Fruit fly (Drosophila melanogaster) whole organism, embryonic: ENCODE data around the gene Als2.
A peak's percentile ranks its signal among the peaks of the same experiment; 100 is the strongest.

Source experiments
- Bgb ChIP-seq: fragments of 200-800 bp; sonication (Bioruptor generic); IDR thresholded peaks from 2 replicates; pipeline ENCODE4 v1.3.6; 2022; ENCODE audit warnings: missing biosample characterization, missing genetic modification characterization; ENCODE audit not compliant: partially characterized antibody
- Blimp-1 ChIP-seq: fragments of 200-800 bp; sonication (Bioruptor generic); optimal IDR thresholded peaks from 3 replicates; lab custom pipeline; 2018; ENCODE audit warnings: missing biosample characterization, missing genetic modification characterization, mild to moderate bottlenecking, moderate library complexity, missing genetic modification reagents
- CG10267 ChIP-seq: fragments of 200-800 bp; sonication (Bioruptor generic); optimal IDR thresholded peaks from 2 replicates; lab custom pipeline; 2018; ENCODE audit warnings: missing biosample characterization, mild to moderate bottlenecking, missing genetic modification characterization, moderate library complexity
- CG11093 ChIP-seq: fragments of 200-800 bp; sonication (Bioruptor generic); IDR thresholded peaks from 3 replicates; pipeline ENCODE4 v1.3.6; 2022; ENCODE audit warnings: missing biosample characterization, missing genetic modification characterization
- CG11398 ChIP-seq: fragments of 200-800 bp; sonication (Bioruptor generic); optimal IDR thresholded peaks from 2 replicates; lab custom pipeline; 2016; ENCODE audit warnings: missing biosample characterization, missing genetic modification characterization
- CG12104 ChIP-seq: fragments of 200-800 bp; sonication (Bioruptor generic); optimal IDR thresholded peaks from 3 replicates; lab custom pipeline; 2016; ENCODE audit warnings: missing biosample characterization, missing genetic modification characterization
- CG12155 ChIP-seq: fragments of 200-800 bp; sonication (Bioruptor generic); optimal IDR thresholded peaks from 3 replicates; lab custom pipeline; 2016; ENCODE audit warnings: missing biosample characterization, missing genetic modification characterization
- CG13624 ChIP-seq: fragments of 200-800 bp; sonication (Bioruptor generic); optimal IDR thresholded peaks from 2 replicates; lab custom pipeline; 2016; ENCODE audit warnings: missing biosample characterization, missing genetic modification characterization
- CG13894 ChIP-seq: fragments of 200-800 bp; sonication (Bioruptor generic); optimal IDR thresholded peaks from 3 replicates; lab custom pipeline; 2018; ENCODE audit warnings: missing biosample characterization, mild to moderate bottlenecking, missing genetic modification characterization, moderate library complexity
- CG15011 ChIP-seq: fragments of 200-800 bp; sonication (Bioruptor generic); optimal IDR thresholded peaks from 3 replicates; lab custom pipeline; 2018; ENCODE audit warnings: missing biosample characterization, mild to moderate bottlenecking, missing genetic modification characterization
- CG1529 ChIP-seq: fragments of 200-800 bp; sonication (Bioruptor generic); optimal IDR thresholded peaks from 3 replicates; lab custom pipeline; 2018; ENCODE audit warnings: missing biosample characterization, missing genetic modification characterization
- CG1602 ChIP-seq: fragments of 200-800 bp; sonication (Bioruptor generic); optimal IDR thresholded peaks from 3 replicates; lab custom pipeline; 2016; ENCODE audit warnings: missing biosample characterization, missing genetic modification characterization
- CG16813 ChIP-seq: fragments of 200-800 bp; sonication (Bioruptor generic); IDR thresholded peaks from 3 replicates; pipeline ENCODE4 v1.3.6; 2022; ENCODE audit warnings: missing biosample characterization, missing genetic modification characterization; ENCODE audit not compliant: partially characterized antibody
- CG17186 ChIP-seq: fragments of 200-800 bp; sonication (Bioruptor generic); optimal IDR thresholded peaks from 3 replicates; lab custom pipeline; 2017; ENCODE audit warnings: missing biosample characterization, missing genetic modification reagents, missing genetic modification characterization
- CG18262 ChIP-seq: fragments of 200-800 bp; optimal IDR thresholded peaks from 3 replicates; lab custom pipeline; 2019; ENCODE audit warnings: missing biosample characterization, mild to moderate bottlenecking, missing genetic modification characterization, moderate library complexity
- CG18764 ChIP-seq: fragments of 200-800 bp; sonication (Bioruptor generic); optimal IDR thresholded peaks from 3 replicates; lab custom pipeline; 2016; ENCODE audit warnings: missing biosample characterization, missing genetic modification characterization
- CG2875 ChIP-seq: fragments of 200-800 bp; sonication (Bioruptor generic); optimal IDR thresholded peaks from 2 replicates; lab custom pipeline; 2017; ENCODE audit warnings: missing biosample characterization, mild to moderate bottlenecking, missing genetic modification characterization, missing genetic modification reagents
- CG3407 ChIP-seq: fragments of 200-800 bp; sonication (Bioruptor generic); optimal IDR thresholded peaks from 2 replicates; lab custom pipeline; 2018; ENCODE audit warnings: missing biosample characterization, mild to moderate bottlenecking, missing genetic modification characterization
- CG34376 ChIP-seq: fragments of 200-800 bp; sonication (Bioruptor generic); optimal IDR thresholded peaks from 2 replicates; lab custom pipeline; 2018; ENCODE audit warnings: missing biosample characterization, mild to moderate bottlenecking, missing genetic modification characterization
- CG3838 ChIP-seq: fragments of 200-800 bp; sonication (Bioruptor generic); optimal IDR thresholded peaks from 3 replicates; lab custom pipeline; 2016; ENCODE audit warnings: missing biosample characterization, missing genetic modification characterization
- CG5245 ChIP-seq: fragments of 200-800 bp; sonication (Bioruptor generic); optimal IDR thresholded peaks from 3 replicates; lab custom pipeline; 2016; ENCODE audit warnings: missing biosample characterization, missing genetic modification characterization
- CG7786 ChIP-seq: fragments of 200-800 bp; sonication (Bioruptor generic); optimal IDR thresholded peaks from 2 replicates; lab custom pipeline; 2016; ENCODE audit warnings: missing biosample characterization, missing genetic modification characterization
- CG7839 ChIP-seq: fragments of 200-800 bp; sonication (Bioruptor generic); optimal IDR thresholded peaks from 3 replicates; lab custom pipeline; 2018; ENCODE audit warnings: missing biosample characterization, mild to moderate bottlenecking, missing genetic modification characterization, moderate library complexity
- CG9817 ChIP-seq: fragments of 200-800 bp; sonication (Bioruptor generic); optimal IDR thresholded peaks from 2 replicates; lab custom pipeline; 2018; ENCODE audit warnings: missing biosample characterization, mild to moderate bottlenecking, missing genetic modification characterization, moderate library complexity
- Dref ChIP-seq: fragments of 200-800 bp; sonication (Bioruptor generic); IDR thresholded peaks from 2 replicates; pipeline ENCODE4 v1.3.6; 2022; ENCODE audit warnings: missing biosample characterization, missing genetic modification characterization
- E2f1 ChIP-seq: fragments of 200-800 bp; sonication (Bioruptor generic); IDR thresholded peaks from 2 replicates; pipeline ENCODE4 v1.3.6; 2022; ENCODE audit warnings: missing biosample characterization, missing genetic modification characterization
- Fer3 ChIP-seq: fragments of 200-800 bp; sonication (Bioruptor generic); optimal IDR thresholded peaks from 2 replicates; lab custom pipeline; 2018; ENCODE audit warnings: missing biosample characterization, mild to moderate bottlenecking, missing genetic modification characterization, moderate library complexity
- HLH54F ChIP-seq: fragments of 200-800 bp; sonication (Bioruptor generic); optimal IDR thresholded peaks from 3 replicates; lab custom pipeline; 2016; ENCODE audit warnings: missing biosample characterization, missing genetic modification characterization
- Hmx ChIP-seq: fragments of 200-800 bp; sonication (Bioruptor generic); optimal IDR thresholded peaks from 2 replicates; lab custom pipeline; 2016; ENCODE audit warnings: missing biosample characterization, missing genetic modification characterization
- Hr39 ChIP-seq: fragments of >200 bp; optimal IDR thresholded peaks from 2 replicates; lab custom pipeline; 2017
- MBD-R2 ChIP-seq: fragments of 200-800 bp; sonication (Bioruptor generic); IDR thresholded peaks from 2 replicates; pipeline ENCODE4 v1.3.6; 2022; ENCODE audit warnings: missing biosample characterization, missing genetic modification characterization
- Rx ChIP-seq: fragments of 200-800 bp; sonication (Bioruptor generic); IDR thresholded peaks from 2 replicates; pipeline ENCODE4 v1.3.6; 2022; ENCODE audit warnings: missing biosample characterization, missing genetic modification characterization
- Side ChIP-seq: fragments of 200-800 bp; sonication (Bioruptor generic); optimal IDR thresholded peaks from 2 replicates; lab custom pipeline; 2016; ENCODE audit warnings: missing biosample characterization, missing genetic modification characterization
- Taf1 ChIP-seq: fragments of 200-800 bp; sonication (Bioruptor generic); IDR thresholded peaks from 2 replicates; pipeline ENCODE4 v1.3.6; 2022; ENCODE audit warnings: missing biosample characterization, missing genetic modification characterization
- Xbp1 ChIP-seq: fragments of 200-800 bp; sonication (Bioruptor generic); optimal IDR thresholded peaks from 3 replicates; lab custom pipeline; 2016; ENCODE audit warnings: missing biosample characterization, mild to moderate bottlenecking, missing genetic modification characterization
- YL-1 ChIP-seq: fragments of 200-800 bp; sonication (Bioruptor generic); optimal IDR thresholded peaks from 3 replicates; lab custom pipeline; 2017; ENCODE audit warnings: missing biosample characterization, mild to moderate bottlenecking, missing genetic modification characterization
- ac ChIP-seq: fragments of 200-800 bp; sonication (Bioruptor generic); optimal IDR thresholded peaks from 3 replicates; lab custom pipeline; 2017; ENCODE audit warnings: missing biosample characterization, mild to moderate bottlenecking, missing genetic modification characterization
- cato ChIP-seq: fragments of 200-800 bp; sonication (Bioruptor generic); optimal IDR thresholded peaks from 2 replicates; lab custom pipeline; 2016; ENCODE audit warnings: missing biosample characterization, missing genetic modification characterization, borderline replicate concordance
- ci ChIP-seq: fragments of 200-800 bp; sonication (Bioruptor generic); IDR thresholded peaks from 3 replicates; pipeline ENCODE4 v1.3.6; 2022; ENCODE audit warnings: missing biosample characterization, missing genetic modification characterization
- corto ChIP-seq: fragments of 200-800 bp; sonication (Bioruptor generic); optimal IDR thresholded peaks from 2 replicates; lab custom pipeline; 2016; ENCODE audit warnings: missing biosample characterization, mild to moderate bottlenecking, missing genetic modification characterization, moderate library complexity
- crc ChIP-seq: fragments of 200-800 bp; sonication (Bioruptor generic); optimal IDR thresholded peaks from 2 replicates; lab custom pipeline; 2016; ENCODE audit warnings: missing biosample characterization, missing genetic modification characterization
- danr ChIP-seq: fragments of 200-800 bp; sonication (Bioruptor generic); IDR thresholded peaks from 2 replicates; pipeline ENCODE4 v1.3.6; 2022; ENCODE audit warnings: missing biosample characterization, missing genetic modification characterization
- fd64A ChIP-seq: fragments of 200-800 bp; sonication (Bioruptor generic); optimal IDR thresholded peaks from 3 replicates; lab custom pipeline; 2018; ENCODE audit warnings: missing biosample characterization, mild to moderate bottlenecking, missing genetic modification characterization
- lab ChIP-seq: fragments of 200-800 bp; sonication (Bioruptor generic); optimal IDR thresholded peaks from 3 replicates; lab custom pipeline; 2017; ENCODE audit warnings: missing biosample characterization, missing genetic modification characterization, mild to moderate bottlenecking, moderate library complexity, missing genetic modification reagents
- odd ChIP-seq: fragments of 200-800 bp; sonication (Bioruptor generic); optimal IDR thresholded peaks from 2 replicates; lab custom pipeline; 2017; ENCODE audit warnings: missing biosample characterization, mild to moderate bottlenecking, missing genetic modification characterization
- onecut ChIP-seq: fragments of 200-800 bp; sonication (Bioruptor generic); IDR thresholded peaks from 2 replicates; pipeline ENCODE4 v1.3.6; 2022; ENCODE audit warnings: missing biosample characterization, missing genetic modification characterization
- pfk ChIP-seq: fragments of 200-800 bp; sonication (Bioruptor generic); optimal IDR thresholded peaks from 2 replicates; lab custom pipeline; 2018; ENCODE audit warnings: missing biosample characterization, mild to moderate bottlenecking, missing genetic modification characterization, moderate library complexity
- pho ChIP-seq: fragments of 200-800 bp; sonication (Bioruptor generic); optimal IDR thresholded peaks from 2 replicates; lab custom pipeline; 2016; ENCODE audit warnings: missing biosample characterization, missing genetic modification characterization
- row ChIP-seq: fragments of 200-800 bp; sonication (Bioruptor generic); IDR thresholded peaks from 3 replicates; pipeline ENCODE4 v1.3.6; 2022; ENCODE audit warnings: missing biosample characterization, missing genetic modification characterization
- sr ChIP-seq: fragments of 200-800 bp; sonication (Bioruptor generic); IDR thresholded peaks from 3 replicates; pipeline ENCODE4 v1.3.6; 2022; ENCODE audit warnings: missing biosample characterization, missing genetic modification characterization
- z ChIP-seq: fragments of 200-800 bp; sonication (Bioruptor generic); IDR thresholded peaks from 3 replicates; pipeline ENCODE4 v1.3.6; 2022; ENCODE audit warnings: missing biosample characterization, missing genetic modification characterization
- zfh1 ChIP-seq: fragments of 200-800 bp; sonication (Bioruptor generic); IDR thresholded peaks from 3 replicates; pipeline ENCODE4 v1.3.6; 2022; ENCODE audit warnings: missing biosample characterization, missing genetic modification characterization

Als2 gene

dm6 chr3L:21634152-21634689 lies 45.3 kb downstream of the Als2 start, which contains the start of gene MED1 (continued):
- no peak for TF ChIP-seq CG12104
- no peak for TF ChIP-seq CG2875 (GFP tag; lab: Kevin White, UChicago)
- TF ChIP-seq CG7786 (GFP tag; lab: Kevin White, UChicago), result no peak
- no peak for TF ChIP-seq crc (GFP tag; lab: Kevin White, UChicago)
- no peak for TF ChIP-seq Fer3 (tag; lab: Kevin White, UChicago)
- TF ChIP-seq z, result no peak
- no peak for TF ChIP-seq CG18262 (tag; lab: Kevin White, UChicago)
- no peak for TF ChIP-seq Side
- no peak for TF ChIP-seq CG12155
- TF ChIP-seq CG1529 (GFP tag; lab: Kevin White, UChicago), result no peak
- no peak for TF ChIP-seq CG18764 (GFP tag; lab: Kevin White, UChicago)
- TF ChIP-seq Taf1, result no peak
- no peak for TF ChIP-seq CG13624 (GFP tag; lab: Kevin White, UChicago)
- no peak for TF ChIP-seq CG5245 (GFP tag; lab: Kevin White, UChicago)
- TF ChIP-seq cato, result no peak
- no peak for TF ChIP-seq lab (GFP tag; lab: Kevin White, UChicago)
- TF ChIP-seq YL-1 (GFP tag; lab: Kevin White, UChicago), result peak; percentile 70
- TF ChIP-seq CG9817, result peak; percentile 24
- TF ChIP-seq Bgb (GFP tag; lab: Robert Waterston, UW), result no peak; the same call in 1 of the 2 replicates
- no peak for TF ChIP-seq CG17186 (GFP tag; lab: Kevin White, UChicago)
- no peak for TF ChIP-seq zfh1 (GFP tag; lab: Robert Waterston, UW)
- TF ChIP-seq row (GFP tag; lab: Robert Waterston, UW), result peak; percentile 74
- TF ChIP-seq fd64A, result no peak
- TF ChIP-seq CG16813 (GFP tag; lab: Robert Waterston, UW), result no peak
- no peak for TF ChIP-seq ci (GFP tag; lab: Robert Waterston, UW)
- TF ChIP-seq pfk (GFP tag; lab: Kevin White, UChicago), result no peak
- TF ChIP-seq ac, result no peak
- no peak for TF ChIP-seq CG13894 (tag; lab: Kevin White, UChicago)
- TF ChIP-seq odd, result no peak
- no peak for TF ChIP-seq CG1602 (GFP tag; lab: Kevin White, UChicago)
- no peak for TF ChIP-seq CG3838 (GFP tag; lab: Kevin White, UChicago)
- TF ChIP-seq Xbp1 (GFP tag; lab: Kevin White, UChicago), result no peak
- no peak for TF ChIP-seq corto (GFP tag; lab: Kevin White, UChicago)
- no peak for TF ChIP-seq CG34376 (GFP tag; lab: Kevin White, UChicago)
- no peak for TF ChIP-seq Dref
- TF ChIP-seq CG3407, result no peak
- no peak for TF ChIP-seq HLH54F
- TF ChIP-seq CG10267 (tag; lab: Kevin White, UChicago), result no peak
- no peak for TF ChIP-seq Blimp-1 (GFP tag; lab: Kevin White, UChicago)
- no peak for TF ChIP-seq Hmx (GFP tag; lab: Kevin White, UChicago)
- TF ChIP-seq CG11398 (GFP tag; lab: Kevin White, UChicago), result no peak
- no peak for TF ChIP-seq Hr39
- TF ChIP-seq CG15011, result no peak
- peak; percentile 57 for TF ChIP-seq MBD-R2
- TF ChIP-seq CG11093 (GFP tag; lab: Robert Waterston, UW), result no peak
- TF ChIP-seq danr (GFP tag; lab: Robert Waterston, UW), result no peak
- no peak for TF ChIP-seq sr (GFP tag; lab: Robert Waterston, UW)
- no peak for TF ChIP-seq onecut
- no peak for TF ChIP-seq CG7839 (tag; lab: Kevin White, UChicago)
- no peak for TF ChIP-seq Rx (GFP tag; lab: Robert Waterston, UW)
- TF ChIP-seq E2f1, result no peak
- no peak for TF ChIP-seq pho (GFP tag; lab: Kevin White, UChicago)
